Fruit fly (Drosophila melanogaster): Measurements from ENCODE around the gene rump.
A peak's percentile ranks its signal among the peaks of the same experiment; 100 is the strongest.

The rump gene

DNA sequence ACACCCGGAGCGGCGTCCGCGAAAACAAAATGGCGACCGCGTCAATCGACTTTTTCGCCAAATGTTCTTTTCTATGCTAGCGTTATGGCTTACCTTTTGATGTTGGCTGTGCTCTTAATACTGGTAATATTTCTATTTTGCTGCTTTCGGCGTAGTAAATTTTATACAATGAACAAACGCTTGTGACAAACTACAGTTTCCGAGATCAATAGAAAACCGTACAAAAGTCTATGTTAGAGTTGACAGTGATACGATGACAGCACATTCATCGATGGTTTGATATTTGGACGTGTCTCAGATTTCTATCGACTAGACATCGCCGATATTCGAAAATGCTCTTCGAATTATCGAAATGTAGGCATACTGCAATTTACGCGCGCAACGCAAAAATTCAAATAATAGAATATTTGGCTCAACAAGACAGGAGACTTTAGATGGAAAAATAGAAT, at the start of gene rump:
Gene rump (minus strand): TSS at position 255 of the 449 bp plus-strand sequence.
- TF ChIP-seq psq (optimal IDR thresholded peaks at IDR 0.05) (no peak), pan (optimal IDR thresholded peaks at IDR 0.05) (no peak), CG8478 (optimal IDR thresholded peaks at IDR 0.05) (no peak), EcR (GFP tag; optimal IDR thresholded peaks at IDR 0.05) (no peak), usp (GFP tag; optimal IDR thresholded peaks at IDR 0.05) (no peak), Dll (optimal IDR thresholded peaks at IDR 0.05) (no peak)

DNA sequence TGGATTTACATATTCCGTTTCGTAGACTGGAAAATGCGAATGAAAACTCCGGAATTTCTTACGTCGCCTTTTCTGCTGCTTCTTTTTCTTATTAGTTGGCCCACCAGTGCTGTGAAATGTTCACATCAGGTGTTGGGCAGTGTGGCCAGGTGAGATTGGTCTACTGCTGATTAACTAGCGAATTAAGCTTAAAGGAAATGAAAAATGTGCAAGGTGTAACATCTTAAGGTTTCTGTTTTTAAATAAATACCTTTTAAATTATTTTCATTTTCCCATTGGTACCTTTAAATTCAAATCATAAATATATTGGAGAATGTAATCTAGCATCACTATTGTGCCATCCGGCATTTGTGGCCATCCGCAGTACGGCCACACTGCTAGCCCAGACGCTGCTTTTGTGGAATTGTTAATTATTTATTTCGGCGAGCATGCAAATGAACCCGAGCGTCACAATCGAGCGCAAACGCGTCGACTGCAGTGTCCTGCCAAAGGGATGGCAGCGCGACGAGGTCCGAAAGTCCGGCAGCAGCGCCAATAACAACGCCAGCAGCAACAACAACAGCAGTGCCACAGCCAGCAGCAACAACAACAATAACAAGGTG, 49.4 kb upstream of the rump start, which contains the start of the genes AP-1mu and MBD-like:
Gene AP-1mu (minus strand): TSS at position 113 of the 602 bp plus-strand sequence.
Gene MBD-like (plus strand): TSS at position 348 of the 602 bp plus-strand sequence.
- TF ChIP-seq psq (optimal IDR thresholded peaks at IDR 0.05) (no peak), Dll (optimal IDR thresholded peaks at IDR 0.05) (no peak), CG8478 (optimal IDR thresholded peaks at IDR 0.05) (no peak), EcR (GFP tag; optimal IDR thresholded peaks at IDR 0.05) (no peak), pan (optimal IDR thresholded peaks at IDR 0.05) (no peak), usp (GFP tag; optimal IDR thresholded peaks at IDR 0.05) (no peak)

DNA sequence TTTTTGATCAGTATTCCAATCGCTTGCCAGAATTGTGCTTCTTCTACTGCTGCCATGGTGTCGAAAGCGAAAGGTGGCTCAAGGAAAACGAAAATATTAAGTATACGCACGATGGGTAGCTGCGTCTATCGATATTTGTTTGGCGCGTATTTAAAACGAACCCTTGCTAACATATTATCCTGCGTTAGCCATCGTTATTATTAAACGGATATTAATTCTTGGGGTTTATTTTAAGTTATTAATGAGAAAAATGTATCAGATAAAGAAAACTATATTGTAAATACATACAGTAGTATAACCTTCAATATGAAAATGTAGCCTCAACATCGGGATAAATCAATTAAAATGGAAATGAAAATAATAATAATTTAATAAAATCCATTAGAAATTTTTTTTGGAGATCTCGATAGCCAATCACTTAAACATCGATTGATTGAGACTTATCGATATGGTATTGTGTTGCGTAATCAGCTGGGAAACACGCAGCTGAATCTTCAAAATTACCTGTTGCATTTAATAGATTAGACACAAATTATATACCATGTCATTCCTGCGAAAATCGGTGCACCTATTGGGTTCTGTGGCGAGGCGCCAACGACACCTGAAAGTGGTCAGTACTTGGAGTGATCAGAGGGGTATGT, 45.3 kb upstream of the rump start, which contains the start of the genes CG9386 and BckdhA:
Gene CG9386 (minus strand): TSS at position 75 of the 641 bp plus-strand sequence.
Gene BckdhA (plus strand): TSS at position 452 of the 641 bp plus-strand sequence.
- TF ChIP-seq psq (optimal IDR thresholded peaks at IDR 0.05) (no peak), EcR (GFP tag; optimal IDR thresholded peaks at IDR 0.05) (no peak), CG8478 (optimal IDR thresholded peaks at IDR 0.05) (no peak), usp (GFP tag; optimal IDR thresholded peaks at IDR 0.05) (no peak)

DNA sequence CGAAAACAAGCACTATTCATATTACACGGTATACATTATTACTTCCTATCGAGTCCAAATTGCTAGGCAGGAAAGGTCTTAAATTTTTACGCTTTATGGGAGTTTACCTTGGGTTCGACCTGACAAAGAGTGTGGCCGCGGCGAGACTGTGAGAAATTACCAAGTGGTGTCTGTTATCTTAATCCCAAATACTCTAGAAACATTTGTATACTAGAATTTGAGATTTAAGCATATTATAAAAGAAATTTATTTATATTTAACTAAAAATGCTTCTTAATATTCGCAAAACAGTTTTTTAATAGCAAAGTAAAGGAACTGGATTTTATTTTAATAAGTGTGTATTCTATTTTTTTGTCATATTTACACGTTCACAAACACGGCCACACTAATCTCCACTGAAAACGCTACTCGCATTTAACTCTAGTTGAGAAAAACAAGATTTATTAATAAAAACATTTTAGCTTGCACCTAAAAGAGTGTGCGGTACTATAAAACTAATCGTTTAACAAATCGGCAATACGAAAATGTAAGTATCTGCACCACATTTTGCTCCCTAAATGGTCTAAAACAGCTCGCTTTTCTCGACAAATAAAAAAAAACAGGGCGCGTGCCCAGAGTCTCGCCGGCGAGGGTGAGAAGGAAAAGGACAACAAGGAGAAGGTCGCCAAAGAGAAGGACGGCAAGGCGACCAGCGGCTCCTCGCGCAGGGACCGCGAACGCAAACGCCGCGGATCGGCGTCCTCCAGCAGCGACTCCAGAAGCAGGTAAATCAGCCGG, 41.7 kb upstream of the rump start, which contains the start of the genes mura and RnpS1:
Gene mura (minus strand): TSS at position 148 of the 777 bp plus-strand sequence.
Gene RnpS1 (plus strand): TSS at position 376 of the 777 bp plus-strand sequence.
- TF ChIP-seq usp (GFP tag; optimal IDR thresholded peaks at IDR 0.05), result no peak
- no peak for TF ChIP-seq pan (optimal IDR thresholded peaks at IDR 0.05)
- TF ChIP-seq CG8478 (optimal IDR thresholded peaks at IDR 0.05), result no peak
- TF ChIP-seq Dll (optimal IDR thresholded peaks at IDR 0.05), result no peak
- no peak for TF ChIP-seq psq (optimal IDR thresholded peaks at IDR 0.05)
- no peak for TF ChIP-seq EcR (GFP tag; optimal IDR thresholded peaks at IDR 0.05)

DNA sequence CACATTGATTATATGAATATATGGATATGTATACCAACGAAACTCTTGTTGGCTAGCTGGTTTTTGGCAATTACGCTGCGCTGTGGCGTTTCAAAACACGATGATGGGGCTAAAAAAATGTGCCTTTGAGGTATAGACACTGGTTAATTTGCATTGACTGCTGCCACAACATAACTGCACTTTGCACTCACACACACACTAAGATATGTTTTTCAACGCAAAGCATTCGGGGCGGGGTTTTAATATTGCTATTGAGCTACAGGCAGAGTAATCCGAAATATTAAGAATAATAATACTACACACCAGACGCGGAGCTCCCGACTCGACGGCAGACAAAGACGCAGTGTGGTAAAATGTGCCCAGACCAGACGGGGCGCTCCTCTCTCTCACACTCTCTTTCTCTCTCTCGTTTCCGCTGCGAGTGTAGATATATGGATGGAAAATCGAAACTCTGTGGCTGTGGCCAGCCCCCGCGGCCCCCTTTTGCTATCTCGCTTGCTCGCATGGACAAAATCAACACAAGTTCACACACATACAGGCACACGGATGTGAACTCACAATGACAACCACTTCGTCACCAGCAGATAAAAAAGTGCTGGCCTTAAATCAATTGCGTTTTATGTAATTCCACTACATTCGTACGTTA, 41.0 kb upstream of the rump start:
- TF ChIP-seq EcR (GFP tag; optimal IDR thresholded peaks at IDR 0.05) (no peak), psq (optimal IDR thresholded peaks at IDR 0.05) (no peak), Dll (optimal IDR thresholded peaks at IDR 0.05) (peak; percentile 93), usp (GFP tag; optimal IDR thresholded peaks at IDR 0.05) (no peak), pan (optimal IDR thresholded peaks at IDR 0.05) (no peak), CG8478 (optimal IDR thresholded peaks at IDR 0.05) (no peak)

DNA sequence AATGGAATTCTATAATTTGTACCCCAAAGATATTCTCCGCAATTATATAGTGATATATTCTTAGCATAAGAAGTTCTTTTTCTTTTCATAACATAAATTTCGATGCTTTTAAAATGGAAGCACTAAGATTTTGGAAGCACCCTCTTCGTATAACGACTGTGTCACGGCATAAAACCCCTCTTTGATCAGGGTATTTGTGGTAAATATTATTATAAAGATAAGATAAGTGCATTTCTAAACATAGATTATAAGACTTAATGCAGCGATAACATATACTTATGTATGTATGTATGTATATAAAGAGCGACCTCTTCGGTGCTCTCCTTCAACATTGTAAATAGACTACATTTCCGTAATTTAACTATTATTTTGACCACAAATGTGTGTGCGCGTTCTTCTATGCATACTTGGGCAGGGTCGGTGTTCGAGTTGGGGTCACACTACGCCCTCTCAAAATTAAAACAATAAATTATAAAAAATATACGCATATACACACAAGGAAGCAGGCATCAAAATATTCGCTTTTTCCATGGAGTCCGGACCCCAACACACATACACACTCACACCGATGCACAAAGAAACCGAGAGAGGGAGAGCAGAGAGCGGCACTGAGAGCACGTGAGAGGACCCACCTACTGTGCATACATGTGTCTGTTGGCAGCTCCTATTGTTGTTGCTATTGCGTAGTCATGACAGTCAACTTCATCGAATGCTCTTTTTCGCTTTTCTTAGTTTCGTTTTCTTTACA, 40.3 kb upstream of the rump start:
- TF ChIP-seq usp (GFP tag; optimal IDR thresholded peaks at IDR 0.05) (no peak), Dll (optimal IDR thresholded peaks at IDR 0.05) (no peak), CG8478 (optimal IDR thresholded peaks at IDR 0.05) (no peak), EcR (GFP tag; optimal IDR thresholded peaks at IDR 0.05) (no peak), psq (optimal IDR thresholded peaks at IDR 0.05) (no peak), pan (optimal IDR thresholded peaks at IDR 0.05) (no peak)

DNA sequence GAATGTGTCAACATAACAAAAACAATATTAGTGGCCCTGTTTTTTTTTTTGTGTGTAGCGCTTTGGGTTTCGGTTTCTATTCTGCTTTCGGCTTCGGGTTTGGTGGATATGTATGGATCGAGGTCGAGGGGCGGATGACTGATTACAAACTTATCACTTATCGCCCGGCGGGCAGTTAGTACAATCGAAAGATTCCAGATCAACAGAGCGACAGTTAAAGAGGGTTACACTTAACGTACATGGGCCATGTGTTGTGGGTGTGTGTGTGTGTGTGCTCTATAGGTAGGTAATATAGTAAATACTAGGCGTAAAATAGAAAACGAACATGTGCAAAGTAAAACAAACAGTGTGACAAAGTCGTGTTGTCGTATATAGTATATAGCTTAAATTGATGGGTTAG, 38.6 kb upstream of the rump start:
- TF ChIP-seq EcR (GFP tag; optimal IDR thresholded peaks at IDR 0.05) (no peak), pan (optimal IDR thresholded peaks at IDR 0.05) (no peak), psq (optimal IDR thresholded peaks at IDR 0.05) (no peak), usp (GFP tag; optimal IDR thresholded peaks at IDR 0.05) (no peak), CG8478 (optimal IDR thresholded peaks at IDR 0.05) (no peak), Dll (optimal IDR thresholded peaks at IDR 0.05) (no peak)

DNA sequence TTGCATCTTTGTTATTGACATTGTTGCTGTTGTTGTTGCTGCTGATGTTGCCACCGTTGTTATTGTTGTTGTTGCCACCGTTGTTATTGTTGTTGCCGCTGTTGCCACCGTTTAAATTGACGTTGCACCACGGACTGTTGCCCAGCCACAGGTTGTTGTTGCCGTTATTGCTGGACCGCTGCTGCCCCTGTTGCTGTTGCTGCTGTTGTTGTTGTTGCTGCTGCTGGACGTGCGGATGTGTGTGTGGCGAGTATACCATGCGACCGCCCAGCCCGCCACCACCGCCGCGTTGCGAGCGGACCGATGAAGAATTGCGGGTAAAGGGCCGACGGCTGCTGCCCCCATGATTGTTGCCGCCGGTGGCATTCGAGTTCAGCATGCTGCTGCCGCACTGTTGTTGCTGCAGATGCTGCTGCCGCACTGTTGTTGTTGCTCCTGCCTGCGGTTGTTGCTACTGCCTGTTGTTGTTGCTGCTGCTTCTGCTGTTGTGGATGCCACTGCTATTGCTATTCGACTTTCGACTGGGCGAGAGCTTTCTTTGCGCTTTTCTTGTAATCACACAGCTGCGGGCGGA, 36.8 kb upstream of the rump start:
- TF ChIP-seq EcR (GFP tag; optimal IDR thresholded peaks at IDR 0.05) (no peak), Dll (optimal IDR thresholded peaks at IDR 0.05) (no peak), psq (optimal IDR thresholded peaks at IDR 0.05) (no peak), CG8478 (optimal IDR thresholded peaks at IDR 0.05) (no peak), usp (GFP tag; optimal IDR thresholded peaks at IDR 0.05) (no peak), pan (optimal IDR thresholded peaks at IDR 0.05) (no peak)

DNA sequence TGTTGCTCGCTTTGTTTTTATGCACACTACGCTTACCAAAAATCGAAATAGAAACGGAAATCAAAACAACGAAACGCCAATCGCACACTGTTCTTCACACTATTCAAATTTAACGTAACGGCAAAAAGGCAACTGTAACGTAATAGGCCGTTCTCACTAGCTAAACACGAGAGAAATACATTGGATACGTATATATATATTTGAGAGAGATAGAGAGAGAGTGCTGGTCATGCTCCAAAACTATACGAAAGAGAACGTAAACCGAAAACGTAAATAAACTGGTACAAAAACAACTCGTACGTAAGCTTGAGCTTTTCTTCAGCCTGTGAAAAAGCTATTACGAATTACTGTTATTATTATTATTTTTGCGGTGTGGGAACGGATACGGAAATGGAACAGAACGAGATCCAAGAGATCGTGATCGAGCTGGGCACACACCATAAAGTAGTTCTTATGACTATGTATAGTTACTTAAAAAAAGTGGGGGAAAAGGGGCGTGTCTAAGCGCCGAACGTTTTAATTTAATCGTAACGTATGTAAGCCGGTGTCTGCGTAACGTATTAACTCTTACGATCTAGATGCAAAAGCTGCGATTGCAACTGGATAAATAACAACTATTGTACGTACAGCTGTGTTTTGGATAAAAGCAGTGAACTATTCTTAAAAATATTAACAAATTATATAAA, 33.5 kb upstream of the rump start:
- no peak for TF ChIP-seq pan (optimal IDR thresholded peaks at IDR 0.05)
- TF ChIP-seq Dll (optimal IDR thresholded peaks at IDR 0.05), result no peak
- TF ChIP-seq usp (GFP tag; optimal IDR thresholded peaks at IDR 0.05), result no peak
- TF ChIP-seq EcR (GFP tag; optimal IDR thresholded peaks at IDR 0.05), result no peak
- TF ChIP-seq CG8478 (optimal IDR thresholded peaks at IDR 0.05), result no peak
- no peak for TF ChIP-seq psq (optimal IDR thresholded peaks at IDR 0.05)
